Fruit fly (Drosophila melanogaster) whole organism, embryonic: ENCODE results near the gene CG13928.
A peak's percentile ranks its signal among the peaks of the same experiment; 100 is the strongest.

Experiments
- CG10959 ChIP-seq: fragments of 200-800 bp; sonication (Bioruptor generic); IDR thresholded peaks from 2 replicates; pipeline ENCODE4 v1.3.6; 2022; ENCODE audit warnings: missing biosample characterization, missing genetic modification characterization
- CG12071 ChIP-seq: fragments of 200-800 bp; sonication (Bioruptor generic); optimal IDR thresholded peaks from 3 replicates; lab custom pipeline; 2018; ENCODE audit warnings: missing biosample characterization, mild to moderate bottlenecking, missing genetic modification characterization
- CG15514 ChIP-seq: fragments of 200-800 bp; sonication (Bioruptor generic); optimal IDR thresholded peaks from 3 replicates; lab custom pipeline; 2017; ENCODE audit warnings: missing biosample characterization, missing genetic modification characterization, mild to moderate bottlenecking, moderate library complexity, missing genetic modification reagents
- CG16813 ChIP-seq: fragments of 200-800 bp; sonication (Bioruptor generic); IDR thresholded peaks from 3 replicates; pipeline ENCODE4 v1.3.6; 2022; ENCODE audit warnings: missing biosample characterization, missing genetic modification characterization; ENCODE audit not compliant: partially characterized antibody
- CG18619 ChIP-seq: fragments of 200-800 bp; sonication (Bioruptor generic); optimal IDR thresholded peaks from 3 replicates; lab custom pipeline; 2017; ENCODE audit warnings: missing biosample characterization, mild to moderate bottlenecking, missing genetic modification characterization
- CG2202 ChIP-seq: fragments of 200-800 bp; sonication (Bioruptor generic); optimal IDR thresholded peaks from 2 replicates; lab custom pipeline; 2018; ENCODE audit warnings: missing biosample characterization, mild to moderate bottlenecking, missing genetic modification characterization
- CG2875 ChIP-seq: fragments of 200-800 bp; sonication (Bioruptor generic); optimal IDR thresholded peaks from 2 replicates; lab custom pipeline; 2017; ENCODE audit warnings: missing biosample characterization, mild to moderate bottlenecking, missing genetic modification characterization, missing genetic modification reagents
- CG2889 ChIP-seq: fragments of 200-800 bp; sonication (Bioruptor generic); IDR thresholded peaks from 3 replicates; pipeline ENCODE4 v1.3.6; 2022; ENCODE audit warnings: missing biosample characterization, missing genetic modification characterization
- CG34422 ChIP-seq: fragments of 200-800 bp; sonication (Bioruptor generic); IDR thresholded peaks from 3 replicates; pipeline ENCODE4 v1.3.6; 2022; ENCODE audit warnings: missing biosample characterization, missing genetic modification characterization
- CG42726 ChIP-seq: fragments of 200-800 bp; sonication (Bioruptor generic); IDR thresholded peaks from 2 replicates; pipeline ENCODE4 v1.3.6; 2022; ENCODE audit warnings: missing biosample characterization, missing genetic modification characterization; ENCODE audit not compliant: partially characterized antibody
- CG4424 ChIP-seq: fragments of 200-800 bp; sonication (Bioruptor generic); optimal IDR thresholded peaks from 3 replicates; lab custom pipeline; 2016; ENCODE audit warnings: missing biosample characterization, missing genetic modification characterization
- CG7963 ChIP-seq: fragments of 200-800 bp; sonication (Bioruptor generic); IDR thresholded peaks from 3 replicates; pipeline ENCODE4 v1.3.6; 2022; ENCODE audit warnings: missing biosample characterization, missing genetic modification characterization; ENCODE audit not compliant: partially characterized antibody
- CG8089 ChIP-seq: fragments of 200-800 bp; sonication (Bioruptor generic); optimal IDR thresholded peaks from 3 replicates; lab custom pipeline; 2016; ENCODE audit warnings: missing biosample characterization, missing genetic modification characterization
- CG8765 ChIP-seq: fragments of 200-800 bp; sonication (Bioruptor generic); IDR thresholded peaks from 2 replicates; pipeline ENCODE4 v1.3.6; 2022; ENCODE audit warnings: missing biosample characterization, missing genetic modification characterization
- CG9817 ChIP-seq: fragments of 200-800 bp; sonication (Bioruptor generic); optimal IDR thresholded peaks from 2 replicates; lab custom pipeline; 2018; ENCODE audit warnings: missing biosample characterization, mild to moderate bottlenecking, missing genetic modification characterization, moderate library complexity
- CG9876 ChIP-seq: fragments of 200-800 bp; sonication (Bioruptor generic); optimal IDR thresholded peaks from 2 replicates; lab custom pipeline; 2016; ENCODE audit warnings: missing biosample characterization, missing genetic modification characterization
- Camta ChIP-seq: fragments of 200-800 bp; sonication (Bioruptor generic); optimal IDR thresholded peaks from 2 replicates; lab custom pipeline; 2016; ENCODE audit warnings: missing biosample characterization, missing genetic modification characterization
- Chrac-16 ChIP-seq: fragments of 200-800 bp; sonication (Bioruptor generic); optimal IDR thresholded peaks from 3 replicates; lab custom pipeline; 2016; ENCODE audit warnings: missing biosample characterization, missing genetic modification characterization
- CoRest ChIP-seq: fragments of 200-800 bp; sonication (Bioruptor generic); optimal IDR thresholded peaks from 3 replicates; lab custom pipeline; 2018; ENCODE audit warnings: missing biosample characterization, mild to moderate bottlenecking, missing genetic modification characterization, moderate library complexity
- Dad ChIP-seq: fragments of 200-800 bp; sonication (Bioruptor generic); optimal IDR thresholded peaks from 3 replicates; lab custom pipeline; 2016; ENCODE audit warnings: missing biosample characterization, missing genetic modification characterization
- Dfd ChIP-seq, 2 experiments: fragments of >200 bp; optimal IDR thresholded peaks; 2 replicates each; lab custom pipeline; 2017; ENCODE audit warnings: missing biosample characterization in 2 of 2, missing genetic modification characterization in 2 of 2
- Ets65A ChIP-seq: fragments of 200-800 bp; sonication (Bioruptor generic); peaks from one replicate; lab custom pipeline; 2016; ENCODE audit warnings: missing biosample characterization, missing genetic modification characterization
- Fer3 ChIP-seq: fragments of 200-800 bp; sonication (Bioruptor generic); optimal IDR thresholded peaks from 2 replicates; lab custom pipeline; 2018; ENCODE audit warnings: missing biosample characterization, mild to moderate bottlenecking, missing genetic modification characterization, moderate library complexity
- HHEX ChIP-seq: fragments of 200-800 bp; sonication (Bioruptor generic); optimal IDR thresholded peaks from 3 replicates; lab custom pipeline; 2017; ENCODE audit warnings: missing biosample characterization, mild to moderate bottlenecking, missing genetic modification characterization, missing genetic modification reagents
- Hmx ChIP-seq: fragments of 200-800 bp; sonication (Bioruptor generic); optimal IDR thresholded peaks from 2 replicates; lab custom pipeline; 2016; ENCODE audit warnings: missing biosample characterization, missing genetic modification characterization
- Hr39 ChIP-seq: fragments of >200 bp; optimal IDR thresholded peaks from 2 replicates; lab custom pipeline; 2017
- Kr ChIP-seq: fragments of 200-800 bp; sonication (Bioruptor generic); optimal IDR thresholded peaks from 2 replicates; lab custom pipeline; 2017; ENCODE audit warnings: missing biosample characterization, mild to moderate bottlenecking, missing genetic modification characterization
- Lhr ChIP-seq: fragments of 200-800 bp; sonication (Bioruptor generic); optimal IDR thresholded peaks from 3 replicates; lab custom pipeline; 2017; ENCODE audit warnings: mild to moderate bottlenecking, missing biosample characterization, missing genetic modification reagents, missing genetic modification characterization
- Lpt ChIP-seq: fragments of >200 bp; optimal IDR thresholded peaks from 2 replicates; lab custom pipeline; 2018; ENCODE audit warnings: missing biosample characterization, missing genetic modification characterization
- MTF-1 ChIP-seq: fragments of 200-800 bp; sonication (Bioruptor generic); optimal IDR thresholded peaks from 2 replicates; lab custom pipeline; 2018; ENCODE audit warnings: missing biosample characterization, mild to moderate bottlenecking, missing genetic modification characterization, borderline replicate concordance
- Mes4 ChIP-seq: fragments of 200-800 bp; sonication (Bioruptor generic); optimal IDR thresholded peaks from 2 replicates; lab custom pipeline; 2016; ENCODE audit warnings: missing biosample characterization, missing genetic modification characterization
- Six4 ChIP-seq: fragments of 200-800 bp; sonication (Bioruptor generic); optimal IDR thresholded peaks from 2 replicates; lab custom pipeline; 2016; ENCODE audit warnings: missing biosample characterization, missing genetic modification characterization
- TFAM ChIP-seq: fragments of 200-800 bp; sonication (Bioruptor generic); optimal IDR thresholded peaks from 2 replicates; lab custom pipeline; 2017; ENCODE audit warnings: missing biosample characterization, missing genetic modification characterization, inconsistent platforms
- bowl ChIP-seq: fragments of 200-800 bp; sonication (Bioruptor generic); IDR thresholded peaks from 2 replicates; pipeline ENCODE4 v1.3.6; 2022; ENCODE audit warnings: missing biosample characterization, missing genetic modification characterization
- bsh ChIP-seq, 2 experiments: fragments of 200-800 bp; sonication (Bioruptor generic); optimal IDR thresholded peaks; 2 replicates each; lab custom pipeline; 2017 to 2018; ENCODE audit warnings: mild to moderate bottlenecking in 2 of 2, missing biosample characterization in 2 of 2, missing genetic modification characterization in 2 of 2, moderate library complexity in 1 of 2
- caup ChIP-seq: fragments of 200-800 bp; sonication (Bioruptor generic); optimal IDR thresholded peaks from 3 replicates; lab custom pipeline; 2017; ENCODE audit warnings: missing biosample characterization, mild to moderate bottlenecking, missing genetic modification characterization, moderate library complexity; ENCODE audit not compliant: severe bottlenecking
- cg ChIP-seq: fragments of 200-800 bp; sonication (Bioruptor generic); optimal IDR thresholded peaks from 3 replicates; lab custom pipeline; 2019; ENCODE audit warnings: missing biosample characterization, mild to moderate bottlenecking, missing genetic modification characterization, moderate library complexity
- chif ChIP-seq, 2 experiments: fragments of 200-800 bp; sonication (Bioruptor generic); optimal IDR thresholded peaks; 3 replicates each; lab custom pipeline; 2016; ENCODE audit warnings: missing biosample characterization in 2 of 2, missing genetic modification characterization in 2 of 2
- en ChIP-seq: fragments of 200-800 bp; sonication (Bioruptor generic); optimal IDR thresholded peaks from 2 replicates; lab custom pipeline; 2016; ENCODE audit warnings: missing biosample characterization, missing genetic modification characterization
- insv ChIP-seq, 2 experiments: fragments of 200-800 bp; sonication (Bioruptor generic); optimal IDR thresholded peaks; 3 replicates each; lab custom pipeline; 2016 to 2018; ENCODE audit warnings: missing biosample characterization in 2 of 2, missing genetic modification characterization in 2 of 2
- kni ChIP-seq: fragments of 200-800 bp; sonication (Bioruptor generic); optimal IDR thresholded peaks from 3 replicates; lab custom pipeline; 2017; ENCODE audit warnings: mild to moderate bottlenecking, missing biosample characterization, missing genetic modification reagents, missing genetic modification characterization
- peb ChIP-seq: fragments of 200-800 bp; sonication (Bioruptor generic); IDR thresholded peaks from 2 replicates; pipeline ENCODE4 v1.3.6; 2022; ENCODE audit warnings: missing biosample characterization, missing genetic modification characterization
- schlank ChIP-seq: fragments of 200-800 bp; sonication (Bioruptor generic); optimal IDR thresholded peaks from 2 replicates; lab custom pipeline; 2018; ENCODE audit warnings: missing biosample characterization, mild to moderate bottlenecking, missing genetic modification characterization
- sna ChIP-seq: fragments of 200-800 bp; sonication (Bioruptor generic); IDR thresholded peaks from 2 replicates; pipeline ENCODE4 v1.3.6; 2022; ENCODE audit warnings: missing biosample characterization, missing genetic modification characterization; ENCODE audit not compliant: partially characterized antibody
- unc-4 ChIP-seq: fragments of 200-800 bp; sonication (Bioruptor generic); IDR thresholded peaks from 2 replicates; pipeline ENCODE4 v1.3.6; 2022; ENCODE audit warnings: missing biosample characterization, missing genetic modification characterization; ENCODE audit not compliant: partially characterized antibody
- vvl ChIP-seq: fragments of 200-800 bp; sonication (Bioruptor generic); IDR thresholded peaks from 2 replicates; pipeline ENCODE4 v1.3.6; 2022; ENCODE audit warnings: missing biosample characterization, missing genetic modification characterization
- wdn ChIP-seq: fragments of 200-800 bp; sonication (Bioruptor generic); IDR thresholded peaks from 2 replicates; pipeline ENCODE4 v1.3.6; 2022; ENCODE audit warnings: missing biosample characterization, missing genetic modification characterization
- zen ChIP-seq: fragments of 200-800 bp; sonication (Bioruptor generic); optimal IDR thresholded peaks from 3 replicates; lab custom pipeline; 2018; ENCODE audit warnings: missing biosample characterization, mild to moderate bottlenecking, missing genetic modification characterization, moderate library complexity
- zen2 ChIP-seq: fragments of 200-800 bp; sonication (Bioruptor generic); IDR thresholded peaks from 3 replicates; pipeline ENCODE4 v1.3.6; 2022; ENCODE audit warnings: missing biosample characterization, missing genetic modification characterization; ENCODE audit not compliant: partially characterized antibody
- zfh2 ChIP-seq: fragments of 200-800 bp; sonication (Bioruptor generic); optimal IDR thresholded peaks from 2 replicates; lab custom pipeline; 2016; ENCODE audit warnings: missing biosample characterization, missing genetic modification characterization

Gene CG13928

DNA sequence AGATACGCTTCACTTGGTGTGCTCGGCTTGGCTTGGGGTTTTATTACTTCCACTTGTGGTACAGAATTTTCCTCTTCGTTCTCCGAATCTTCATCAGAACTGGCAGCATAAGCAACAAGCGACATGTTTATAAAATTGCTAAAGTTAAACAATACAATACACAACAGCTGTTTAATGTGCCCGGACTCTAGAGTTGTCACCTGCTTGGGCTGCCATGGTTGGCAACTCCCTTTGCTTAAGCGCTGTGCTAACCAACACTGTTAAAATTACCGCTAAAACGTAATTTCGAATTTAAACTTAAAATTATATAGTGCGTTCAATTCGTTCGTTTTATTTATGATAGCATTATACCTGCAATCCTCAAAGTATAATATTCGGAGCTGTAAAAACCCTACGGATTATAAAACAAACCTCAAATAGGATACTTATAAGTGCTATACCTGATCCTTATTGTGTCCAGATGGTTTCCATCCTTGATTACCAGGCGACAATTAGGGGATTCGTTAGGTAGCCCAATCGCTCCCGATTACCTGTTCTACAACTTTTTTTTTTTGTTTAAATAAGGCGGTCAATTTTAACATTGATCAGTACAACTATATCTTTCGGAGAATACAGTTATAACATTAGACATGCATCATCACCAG lies 19.2 kb upstream of the CG13928 start, which contains the start of the genes CG17249 and Bro (continued):
- TF ChIP-seq kni (GFP tag; lab: Kevin White, UChicago) (no peak), Hr39 (lab: Kevin White, UChicago) (no peak), zfh2 (peak; percentile 54), CoRest (tag; lab: Kevin White, UChicago) (peak; percentile 32), Lhr (GFP tag; lab: Kevin White, UChicago) (no peak), CG2202 (tag; lab: Kevin White, UChicago) (no peak), Camta (GFP tag; lab: Kevin White, UChicago) (no peak), schlank (tag; lab: Kevin White, UChicago) (no peak), TFAM (GFP tag; lab: Kevin White, UChicago) (no peak), CG10959 (GFP tag; lab: Robert Waterston, UW) (no peak), CG42726 (GFP tag; lab: Robert Waterston, UW) (no peak), CG34422 (GFP tag; lab: Robert Waterston, UW) (peak; percentile 49; the same call in 1 of the 3 replicates), Lpt (no peak), en (no peak), wdn (no peak), Kr (GFP tag; lab: Kevin White, UChicago) (no peak), zen2 (GFP tag; lab: Robert Waterston, UW) (no peak), Dad (GFP tag; lab: Kevin White, UChicago) (peak; percentile 8), CG2889 (GFP tag; lab: Robert Waterston, UW) (no peak), CG8089 (GFP tag; lab: Kevin White, UChicago) (peak; percentile 28), CG2875 (no peak), Fer3 (no peak), CG9817 (tag; lab: Kevin White, UChicago) (peak; percentile 16), insv (GFP tag; optimal IDR thresholded peaks at IDR 0.05; lab: Kevin White, UChicago) (no peak), CG12071 (GFP tag; lab: Kevin White, UChicago) (no peak), bsh (GFP tag; optimal IDR thresholded peaks at IDR 0.05; lab: Kevin White, UChicago) (no peak), Chrac-16 (GFP tag; lab: Kevin White, UChicago) (peak; percentile 19), bowl (GFP tag; lab: Robert Waterston, UW) (no peak), Dfd (GFP tag; optimal IDR thresholded peaks at IDR 0.05; lab: Kevin White, UChicago) (no peak), CG4424 (GFP tag; lab: Kevin White, UChicago) (no peak), Mes4 (no peak), MTF-1 (no peak), Six4 (no peak), Ets65A (GFP tag; lab: Kevin White, UChicago) (peak; percentile 74), CG15514 (peak; percentile 85), chif (GFP tag; optimal IDR thresholded peaks at IDR 0.05; lab: Kevin White, UChicago) (no peak), CG8765 (GFP tag; lab: Robert Waterston, UW) (no peak), caup (GFP tag; lab: Kevin White, UChicago) (no peak), zen (tag; lab: Kevin White, UChicago) (no peak)
- TF ChIP-seq, all 482 proteins: peak for 139

DNA sequence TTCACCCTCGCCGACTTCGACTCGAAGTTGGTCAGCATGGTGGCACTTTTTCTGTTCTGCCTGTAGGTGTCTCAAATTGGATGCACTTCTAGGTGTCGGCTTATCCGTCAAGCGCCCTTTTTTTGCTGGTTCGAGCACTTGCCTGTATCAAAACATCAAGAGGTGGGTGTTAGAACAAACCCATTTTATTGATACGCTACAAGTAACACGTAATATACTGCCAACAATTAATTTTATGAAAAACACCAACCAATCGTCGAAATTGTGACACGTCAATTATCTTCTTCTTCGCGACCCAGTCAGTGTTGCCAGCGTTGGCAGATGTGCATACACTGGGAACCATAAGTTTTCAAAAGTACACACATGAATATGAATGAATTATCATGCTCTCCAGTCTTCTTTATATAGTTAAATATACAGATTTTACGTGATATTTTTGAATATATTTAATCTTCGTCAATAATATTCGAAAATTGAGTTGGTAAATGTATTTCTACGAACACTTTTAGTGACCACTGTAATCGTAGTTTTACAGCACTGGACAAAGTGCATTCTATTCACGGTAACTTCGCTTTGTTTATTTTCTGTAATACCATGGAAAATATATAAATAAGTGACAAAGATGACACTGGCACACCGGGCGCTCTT lies 16.9 kb upstream of the CG13928 start, which contains the start of the genes alphaCOP and CG13919:
Gene alphaCOP (minus strand): TSS at position 280 of the 648 bp plus-strand sequence.
Gene CG13919 (plus strand): TSS at position 548 of the 648 bp plus-strand sequence.
- TF ChIP-seq cg (GFP tag; lab: Kevin White, UChicago) (no peak), CG7963 (GFP tag; lab: Robert Waterston, UW) (no peak), vvl (GFP tag; lab: Robert Waterston, UW) (peak; percentile 97), unc-4 (GFP tag; lab: Robert Waterston, UW) (no peak), sna (GFP tag; lab: Robert Waterston, UW) (no peak), CG16813 (0 out of 3 replicates have a peak, but pooled peaks have one; percentile 9), CG18619 (peak; percentile 94), HHEX (GFP tag; lab: Kevin White, UChicago) (peak; percentile 94), CG9876 (GFP tag; lab: Kevin White, UChicago) (peak; percentile 59), Hmx (GFP tag; lab: Kevin White, UChicago) (peak; percentile 86), peb (peak; percentile 87)
